Fruit fly (Drosophila melanogaster) whole organism: ENCODE measurements around the gene Ltn1.

Experiments
- CG8478 ChIP-seq: fragments of >200 bp; optimal IDR thresholded peaks from 2 replicates; lab custom pipeline; 2018; ENCODE audit warnings: inconsistent platforms
- Dll ChIP-seq: fragments of >200 bp; optimal IDR thresholded peaks from 2 replicates; lab custom pipeline; 2017
- EcR ChIP-seq, 2 experiments: fragments of >200 bp; optimal IDR thresholded peaks; 2 replicates each; lab custom pipeline; 2017; ENCODE audit warnings: missing biosample characterization in 2 of 2, missing genetic modification characterization in 2 of 2, missing genetic modification reagents in 2 of 2
- pan ChIP-seq: fragments of >200 bp; optimal IDR thresholded peaks from 2 replicates; lab custom pipeline; 2017
- psq ChIP-seq: fragments of >200 bp; optimal IDR thresholded peaks from 2 replicates; lab custom pipeline; 2017
- usp ChIP-seq: fragments of >200 bp; optimal IDR thresholded peaks from 2 replicates; lab custom pipeline; 2017; ENCODE audit warnings: missing biosample characterization, missing genetic modification characterization, mixed read lengths

Gene Ltn1

DNA sequence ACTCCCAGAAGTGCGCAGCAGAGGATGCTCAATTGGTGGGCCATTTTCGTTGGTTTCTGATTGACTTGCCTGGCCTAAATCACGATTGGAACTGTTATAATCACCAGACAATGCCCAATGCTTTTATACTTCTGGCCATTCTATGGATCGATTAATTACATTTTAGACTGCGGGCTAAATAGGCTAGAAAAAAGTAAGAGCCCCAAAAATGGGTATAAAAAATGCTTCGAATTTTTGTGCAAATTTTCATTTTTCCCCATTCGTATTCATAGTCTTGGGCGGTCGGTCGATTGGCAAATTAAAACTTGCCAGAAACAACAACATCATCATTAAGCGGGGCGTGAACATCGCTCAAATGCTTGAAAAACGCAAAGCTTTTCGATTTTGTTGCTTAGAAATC, 33.9 kb downstream of the Ltn1 start, which contains the start of gene Cpr76Ba:
Gene Cpr76Ba, minus strand, starts transcription at position 101 of the 400 bp plus-strand sequence.
- no peak for TF ChIP-seq psq (lab: Kevin White, UChicago)
- TF ChIP-seq EcR (GFP tag; optimal IDR thresholded peaks at IDR 0.05; lab: Kevin White, UChicago), result no peak
- no peak for TF ChIP-seq pan (lab: Kevin White, UChicago)
- no peak for TF ChIP-seq usp (GFP tag; lab: Kevin White, UChicago)
- no peak for TF ChIP-seq Dll (lab: Kevin White, UChicago)
- no peak for TF ChIP-seq CG8478

DNA sequence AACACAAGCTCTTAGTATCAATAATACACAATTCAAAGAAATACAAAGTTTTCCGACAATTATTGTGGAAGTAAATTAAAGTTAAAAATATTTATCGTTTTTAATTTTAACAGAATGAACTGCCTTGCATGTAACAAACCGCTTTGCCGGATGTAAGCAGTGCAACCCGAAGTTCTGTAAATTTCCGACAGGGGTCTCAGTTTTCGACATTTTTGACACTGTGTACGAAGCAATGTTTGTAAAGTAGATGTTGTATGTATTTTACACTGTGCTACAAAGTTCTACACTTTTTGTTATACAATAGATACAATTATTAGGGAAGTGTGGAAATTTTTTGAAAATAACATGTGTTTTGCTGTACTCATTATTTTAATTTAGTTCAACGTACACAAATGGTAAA, 35.5 kb downstream of the Ltn1 start:
- no peak for TF ChIP-seq EcR (GFP tag; optimal IDR thresholded peaks at IDR 0.05; lab: Kevin White, UChicago)

DNA sequence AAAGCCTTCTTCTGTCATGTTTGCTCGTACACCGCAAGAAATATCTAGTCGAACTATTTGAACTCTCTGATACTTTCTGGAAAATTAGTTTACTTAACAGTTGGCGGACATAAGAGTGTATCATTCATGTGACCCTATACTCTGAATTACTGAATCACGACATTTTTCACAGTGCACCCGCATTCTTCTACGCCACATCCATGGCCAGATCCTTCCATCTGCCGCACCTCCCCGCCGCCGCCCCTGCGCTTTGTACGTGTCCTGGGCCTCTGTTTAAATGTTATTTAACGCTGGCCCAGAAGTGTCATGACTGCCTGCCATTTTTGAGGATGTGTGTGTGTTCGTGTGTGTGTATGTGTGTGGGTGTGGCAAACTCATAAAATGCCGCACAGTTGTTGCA, 39.4 kb downstream of the Ltn1 start:
- TF ChIP-seq psq (lab: Kevin White, UChicago), result no peak

DNA sequence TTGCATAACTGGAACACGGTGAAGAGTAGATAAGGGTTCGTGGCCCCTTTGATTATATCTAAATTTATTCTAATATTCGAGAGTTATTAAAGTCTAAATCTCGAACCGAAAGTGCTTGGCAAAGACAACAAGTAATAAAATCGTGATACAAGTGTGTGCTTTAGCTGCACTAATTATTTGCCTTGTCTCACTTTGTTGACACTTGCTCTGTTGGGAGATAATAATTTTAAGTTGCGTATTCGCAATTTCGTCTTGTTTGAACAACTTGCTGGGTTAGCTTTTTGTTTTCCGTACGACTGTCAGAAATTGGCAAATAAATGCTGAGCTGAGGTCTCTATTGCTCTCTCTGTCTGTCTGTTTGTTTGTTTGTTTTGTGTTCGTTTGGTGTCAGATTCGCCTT, 47.4 kb downstream of the Ltn1 start:
- TF ChIP-seq usp (GFP tag; lab: Kevin White, UChicago), result no peak

DNA sequence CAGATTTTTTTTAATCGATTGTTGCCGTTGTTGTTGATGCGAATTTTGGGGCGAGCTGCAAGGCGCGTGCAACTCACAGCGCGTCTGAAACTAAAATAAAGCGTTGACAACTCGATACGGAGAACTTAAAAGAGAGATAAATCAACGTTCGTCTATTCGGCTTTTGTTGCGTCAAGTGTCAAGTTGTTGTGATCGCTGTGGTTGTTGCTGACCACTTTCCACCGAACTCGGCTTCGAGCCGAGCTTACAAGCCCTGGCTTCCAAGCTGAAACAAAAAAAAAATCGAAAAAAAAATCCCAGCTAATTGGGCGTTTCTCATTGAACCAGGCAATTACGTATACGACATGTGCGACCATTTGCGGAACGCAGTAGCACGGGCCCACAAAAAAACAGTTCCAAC, 48.3 kb downstream of the Ltn1 start, which contains the start of gene CG9452:
Gene CG9452, minus strand, starts transcription at position 101 of the 400 bp plus-strand sequence.
- TF ChIP-seq CG8478, result no peak
- no peak for TF ChIP-seq psq (lab: Kevin White, UChicago)
- TF ChIP-seq usp (GFP tag; lab: Kevin White, UChicago), result no peak
- TF ChIP-seq EcR (GFP tag; optimal IDR thresholded peaks at IDR 0.05; lab: Kevin White, UChicago), result no peak
- no peak for TF ChIP-seq Dll (lab: Kevin White, UChicago)
- TF ChIP-seq pan (lab: Kevin White, UChicago), result no peak

DNA sequence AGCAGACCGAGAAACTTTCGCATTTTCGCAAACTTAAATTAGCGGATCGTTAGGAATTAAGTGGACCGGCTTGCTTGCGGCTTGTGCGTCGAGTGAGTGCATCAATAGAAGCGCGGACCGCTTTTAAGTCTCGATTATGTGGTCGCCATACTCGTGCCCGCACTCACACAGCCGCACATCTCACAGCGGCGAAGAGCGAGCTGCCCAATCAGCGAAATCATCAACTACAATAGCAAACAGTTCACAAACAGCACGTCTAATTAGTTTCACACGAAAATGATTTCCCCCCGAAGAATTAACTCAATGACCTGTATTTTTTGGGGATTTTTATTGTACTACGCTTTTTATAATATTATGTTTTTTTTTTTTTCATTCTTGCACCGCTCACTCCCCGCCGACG, 51.4 kb downstream of the Ltn1 start, which contains the start of gene CG9451:
Gene CG9451, minus strand, starts transcription at position 101 of the 400 bp plus-strand sequence.
- TF ChIP-seq usp (GFP tag; lab: Kevin White, UChicago) (no peak), CG8478 (no peak), psq (lab: Kevin White, UChicago) (no peak), EcR (GFP tag; optimal IDR thresholded peaks at IDR 0.05; lab: Kevin White, UChicago) (no peak), Dll (lab: Kevin White, UChicago) (no peak), pan (lab: Kevin White, UChicago) (no peak)

DNA sequence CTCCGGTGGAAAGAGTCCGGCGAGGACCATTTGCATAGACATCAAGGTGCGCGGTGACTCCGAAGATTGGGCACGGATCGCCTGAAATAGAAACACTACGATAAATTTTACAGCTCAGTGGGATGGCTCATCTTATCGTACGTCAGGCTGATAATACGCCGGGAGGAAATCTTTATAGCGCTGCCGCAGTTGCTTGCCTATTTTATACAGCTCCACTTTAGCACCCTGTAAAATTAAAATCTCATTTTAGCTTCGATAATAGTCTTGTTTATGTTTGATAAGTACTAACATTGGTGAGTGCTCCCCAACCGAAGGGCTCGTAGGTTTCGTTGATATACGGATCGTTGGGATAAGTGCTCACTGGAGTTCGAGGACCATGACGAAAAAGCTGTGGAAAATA, 52.8 kb downstream of the Ltn1 start:
- TF ChIP-seq Dll (lab: Kevin White, UChicago), result no peak
- TF ChIP-seq pan (lab: Kevin White, UChicago), result no peak
- TF ChIP-seq psq (lab: Kevin White, UChicago), result no peak
- no peak for TF ChIP-seq EcR (GFP tag; optimal IDR thresholded peaks at IDR 0.05; lab: Kevin White, UChicago)
- no peak for TF ChIP-seq CG8478
- no peak for TF ChIP-seq usp (GFP tag; lab: Kevin White, UChicago)

DNA sequence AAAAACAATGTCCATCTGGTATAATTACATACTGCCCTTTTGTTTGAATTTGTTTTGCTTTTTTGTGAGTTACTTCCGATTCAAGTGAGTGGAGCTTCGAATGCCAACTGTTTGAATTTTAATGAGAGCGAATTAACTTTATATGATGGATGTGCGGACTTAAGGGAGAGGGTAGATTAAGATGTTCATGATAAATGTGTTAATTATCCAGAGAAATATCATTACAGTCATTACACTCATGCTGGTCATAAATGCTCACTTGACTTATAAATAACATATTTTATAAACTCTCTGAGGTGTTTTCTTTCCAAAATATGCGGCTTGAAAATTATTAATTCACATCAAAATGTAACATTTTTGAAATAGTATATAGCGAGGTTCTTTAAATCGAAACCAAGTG, 54.5 kb downstream of the Ltn1 start, which contains the start of gene CG9449:
Gene CG9449, minus strand, starts transcription at position 101 of the 400 bp plus-strand sequence.
- TF ChIP-seq psq (lab: Kevin White, UChicago) (no peak), usp (GFP tag; lab: Kevin White, UChicago) (no peak), pan (lab: Kevin White, UChicago) (no peak), CG8478 (no peak), Dll (lab: Kevin White, UChicago) (no peak), EcR (GFP tag; optimal IDR thresholded peaks at IDR 0.05; lab: Kevin White, UChicago) (no peak)

DNA sequence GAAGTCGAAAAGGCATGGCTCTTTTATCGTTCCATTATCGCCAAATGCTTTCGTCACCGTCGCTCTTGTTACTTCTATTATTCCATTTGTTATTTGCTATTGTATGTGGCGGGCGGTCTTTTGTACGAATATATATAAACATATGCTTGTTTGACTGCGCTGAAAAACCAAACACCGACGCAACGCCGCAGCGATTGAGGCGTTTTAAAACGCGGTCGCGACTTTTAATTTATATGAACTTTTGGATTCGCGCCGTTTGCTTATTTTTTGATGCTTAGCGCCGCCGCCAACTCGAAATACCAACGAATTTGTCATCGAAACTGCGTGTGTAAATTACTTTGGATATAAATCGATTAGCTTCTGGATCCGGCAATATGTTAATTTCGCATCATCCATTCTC, 55.0 kb downstream of the Ltn1 start:
- TF ChIP-seq psq (lab: Kevin White, UChicago) (no peak), usp (GFP tag; lab: Kevin White, UChicago) (no peak), Dll (lab: Kevin White, UChicago) (no peak), EcR (GFP tag; optimal IDR thresholded peaks at IDR 0.05; lab: Kevin White, UChicago) (no peak), pan (lab: Kevin White, UChicago) (no peak), CG8478 (no peak)

DNA sequence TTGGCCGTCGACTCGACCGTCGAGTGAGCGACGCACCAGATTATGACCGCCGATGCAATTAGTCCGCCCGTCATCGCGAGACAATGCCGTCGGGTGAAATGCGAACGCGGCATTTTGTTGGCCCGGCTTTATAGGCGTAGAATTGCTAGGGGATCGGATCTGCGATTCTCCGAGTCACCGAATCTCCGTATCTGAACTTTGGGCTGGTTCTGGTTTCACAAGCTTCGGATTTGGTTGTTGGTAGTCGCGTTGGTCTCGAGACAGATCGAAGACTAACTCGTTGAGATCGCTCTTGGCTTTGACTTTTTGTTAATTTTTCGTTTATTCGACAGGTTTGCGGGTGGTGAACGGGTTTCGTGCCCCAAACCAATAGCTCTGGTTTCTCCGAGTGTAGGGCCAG, 55.5 kb downstream of the Ltn1 start:
- TF ChIP-seq usp (GFP tag; lab: Kevin White, UChicago), result no peak

DNA sequence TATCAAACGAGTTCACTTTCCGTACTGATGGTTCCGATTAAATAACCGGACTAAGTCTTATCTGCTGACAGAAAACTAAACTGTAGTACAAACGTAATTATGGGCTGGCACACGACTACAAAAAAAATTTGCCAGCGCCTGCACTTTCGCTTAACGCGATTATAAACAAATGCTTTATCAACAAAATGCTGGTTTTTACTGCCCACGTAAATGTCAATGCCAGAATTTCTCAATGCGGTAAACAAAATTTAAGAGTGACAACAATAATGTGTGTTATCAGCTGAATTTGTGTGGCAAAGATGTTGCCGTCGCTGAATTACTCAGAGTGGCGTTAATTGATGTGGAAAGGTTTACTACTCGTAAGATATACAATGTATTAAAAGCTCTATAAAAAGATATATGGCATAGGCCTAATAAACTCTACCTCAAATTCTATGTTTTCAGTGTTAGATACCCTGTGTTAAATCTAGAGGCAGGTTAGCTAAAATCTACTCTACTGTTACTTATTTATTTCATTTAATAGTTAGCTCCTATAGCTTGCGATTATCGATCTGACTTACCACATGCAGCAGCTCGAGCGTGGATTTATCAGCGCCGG, 56.0 kb downstream of the Ltn1 start:
- no peak for TF ChIP-seq Dll (lab: Kevin White, UChicago)
- TF ChIP-seq psq (lab: Kevin White, UChicago), result no peak
- TF ChIP-seq pan (lab: Kevin White, UChicago), result no peak
- TF ChIP-seq CG8478, result no peak
- TF ChIP-seq usp (GFP tag; lab: Kevin White, UChicago), result no peak
- no peak for TF ChIP-seq EcR (GFP tag; optimal IDR thresholded peaks at IDR 0.05; lab: Kevin White, UChicago)

DNA sequence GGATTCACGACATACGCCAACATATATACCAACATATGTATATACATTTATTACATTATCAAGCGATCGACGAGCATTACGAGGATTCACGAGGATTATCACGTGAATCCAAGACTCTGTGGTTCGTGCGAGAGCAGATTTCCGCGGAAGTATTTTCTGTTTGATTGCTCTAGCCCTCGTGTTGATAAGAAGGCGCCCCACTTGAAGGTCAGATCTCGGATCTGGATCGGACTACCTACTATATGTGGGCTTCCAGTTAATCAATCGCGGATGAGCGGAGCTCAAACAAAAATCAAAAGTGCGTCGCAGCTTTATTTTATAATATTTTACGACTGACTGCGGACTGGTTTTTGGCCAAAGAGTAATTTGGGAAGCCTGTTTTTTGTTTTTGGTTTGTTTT, 57.1 kb downstream of the Ltn1 start:
- no peak for TF ChIP-seq CG8478
- no peak for TF ChIP-seq EcR (GFP tag; optimal IDR thresholded peaks at IDR 0.05; lab: Kevin White, UChicago)
- no peak for TF ChIP-seq psq (lab: Kevin White, UChicago)
- TF ChIP-seq pan (lab: Kevin White, UChicago), result no peak
- TF ChIP-seq usp (GFP tag; lab: Kevin White, UChicago), result no peak
- no peak for TF ChIP-seq Dll (lab: Kevin White, UChicago)
